Fruit fly (Drosophila melanogaster) whole organism: ENCODE results near the gene bel.

Source experiments
- CG8478 ChIP-seq: fragments of >200 bp; optimal IDR thresholded peaks from 2 replicates; lab custom pipeline; 2018; ENCODE audit warnings: inconsistent platforms
- Dll ChIP-seq: fragments of >200 bp; optimal IDR thresholded peaks from 2 replicates; lab custom pipeline; 2017
- EcR ChIP-seq, 2 experiments: fragments of >200 bp; optimal IDR thresholded peaks; 2 replicates each; lab custom pipeline; 2017; ENCODE audit warnings: missing biosample characterization in 2 of 2, missing genetic modification characterization in 2 of 2, missing genetic modification reagents in 2 of 2
- pan ChIP-seq: fragments of >200 bp; optimal IDR thresholded peaks from 2 replicates; lab custom pipeline; 2017
- psq ChIP-seq: fragments of >200 bp; optimal IDR thresholded peaks from 2 replicates; lab custom pipeline; 2017
- usp ChIP-seq: fragments of >200 bp; optimal IDR thresholded peaks from 2 replicates; lab custom pipeline; 2017; ENCODE audit warnings: missing biosample characterization, missing genetic modification characterization, mixed read lengths

bel gene

dm6 chr3R:8684328-8685177, 24.0 kb upstream of the bel start, which contains the start of gene CG44227:
CG44227 (minus strand) TSS chr3R:8685176.
- TF ChIP-seq CG8478 (lab: Kevin White, UChicago): no peak
- no peak for TF ChIP-seq usp (GFP tag; lab: Kevin White, UChicago)

dm6 chr3R:8683280-8683679, 22.7 kb upstream of the bel start:
- no peak for TF ChIP-seq usp (GFP tag; lab: Kevin White, UChicago)
- no peak for TF ChIP-seq Dll
- TF ChIP-seq EcR (GFP tag; optimal IDR thresholded peaks at IDR 0.05; lab: Kevin White, UChicago): no peak
- TF ChIP-seq CG8478 (lab: Kevin White, UChicago): no peak
- no peak for TF ChIP-seq psq (lab: Kevin White, UChicago)
- no peak for TF ChIP-seq pan (lab: Kevin White, UChicago)

dm6 chr3R:8680611-8681010, 20.1 kb upstream of the bel start:
- TF ChIP-seq EcR (GFP tag; optimal IDR thresholded peaks at IDR 0.05; lab: Kevin White, UChicago) (no peak), Dll (no peak), pan (lab: Kevin White, UChicago) (no peak), usp (GFP tag; lab: Kevin White, UChicago) (no peak), CG8478 (lab: Kevin White, UChicago) (no peak), psq (lab: Kevin White, UChicago) (no peak)

- TF ChIP-seq usp (GFP tag; lab: Kevin White, UChicago) (no peak), EcR (GFP tag; optimal IDR thresholded peaks at IDR 0.05; lab: Kevin White, UChicago) (no peak), Dll (no peak)
Observed at dm6 chr3R:8679934-8680333, 19.4 kb upstream of the bel start, which contains the start of gene CG33325. CG33325 (minus strand) TSS chr3R:8680034.

dm6 chr3R:8676560-8677000, 16.0 kb upstream of the bel start, which contains the start of the genes Unc50, CG11755 and CG8043:
Unc50 (minus strand) TSS chr3R:8676613.
CG11755 (plus strand) TSS chr3R:8676915.
CG8043 (plus strand) TSS chr3R:8676915.
- no peak for TF ChIP-seq Dll
- TF ChIP-seq pan (lab: Kevin White, UChicago): no peak
- TF ChIP-seq usp (GFP tag; lab: Kevin White, UChicago): no peak
- no peak for TF ChIP-seq CG8478 (lab: Kevin White, UChicago)
- no peak for TF ChIP-seq psq (lab: Kevin White, UChicago)
- TF ChIP-seq EcR (GFP tag; optimal IDR thresholded peaks at IDR 0.05; lab: Kevin White, UChicago): no peak

dm6 chr3R:8673803-8674234, 13.3 kb upstream of the bel start, which contains the start of gene mRpL19:
mRpL19 (plus strand) TSS chr3R:8674109.
- TF ChIP-seq usp (GFP tag; lab: Kevin White, UChicago) (no peak), EcR (GFP tag; optimal IDR thresholded peaks at IDR 0.05; lab: Kevin White, UChicago) (no peak), Dll (no peak), CG8478 (lab: Kevin White, UChicago) (no peak), pan (lab: Kevin White, UChicago) (no peak), psq (lab: Kevin White, UChicago) (no peak)

- no peak for TF ChIP-seq psq (lab: Kevin White, UChicago)
- no peak for TF ChIP-seq Dll
- no peak for TF ChIP-seq usp (GFP tag; lab: Kevin White, UChicago)
- no peak for TF ChIP-seq EcR (GFP tag; optimal IDR thresholded peaks at IDR 0.05; lab: Kevin White, UChicago)
- no peak for TF ChIP-seq CG8478 (lab: Kevin White, UChicago)
- TF ChIP-seq pan (lab: Kevin White, UChicago): no peak
Observed at dm6 chr3R:8670529-8671491, 10.2 kb upstream of the bel start, which contains the start of gene p. p (minus strand) TSS chr3R:8670684.

- TF ChIP-seq pan (lab: Kevin White, UChicago) (peak; percentile 58), psq (lab: Kevin White, UChicago) (no peak)
Observed at dm6 chr3R:8669900-8670528, 9.5 kb upstream of the bel start.

- no peak for TF ChIP-seq usp (GFP tag; lab: Kevin White, UChicago)
- TF ChIP-seq CG8478 (lab: Kevin White, UChicago): peak; percentile 38
Observed at dm6 chr3R:8669029-8669707, 8.6 kb upstream of the bel start.

dm6 chr3R:8668024-8668856, 7.7 kb upstream of the bel start:
- TF ChIP-seq pan (lab: Kevin White, UChicago) (no peak), psq (lab: Kevin White, UChicago) (no peak), EcR (GFP tag; optimal IDR thresholded peaks at IDR 0.05; lab: Kevin White, UChicago) (no peak), Dll (no peak), usp (GFP tag; lab: Kevin White, UChicago) (no peak), CG8478 (lab: Kevin White, UChicago) (no peak)
